Worm (Caenorhabditis elegans) whole organism, early embryonic: ENCODE measurements around the gene C34B4.3.

ENCODE experiments used
- B0310.2 ChIP-seq: sonication (generic microtip); optimal IDR thresholded peaks from 2 replicates; lab custom pipeline; 2016; ENCODE audit warnings: mild to moderate bottlenecking, missing genetic modification characterization, missing compliant biosample characterization
- F13C5.2 ChIP-seq: sonication (generic microtip); optimal IDR thresholded peaks from 2 replicates; lab custom pipeline; 2017; ENCODE audit warnings: mild to moderate bottlenecking, missing genetic modification characterization, inconsistent platforms, missing compliant biosample characterization
- aly-1 ChIP-seq: sonication (generic microtip); optimal IDR thresholded peaks from 2 replicates; lab custom pipeline; 2016; ENCODE audit warnings: missing genetic modification characterization, missing compliant biosample characterization
- ama-1 ChIP-seq: fragments of 150-350 bp; optimal IDR thresholded peaks from 2 replicates; lab custom pipeline; 2014
- ceh-13 ChIP-seq: fragments of 200-800 bp; sonication (Bioruptor generic); optimal IDR thresholded peaks from 2 replicates; lab custom pipeline; 2018; ENCODE audit warnings: mild to moderate bottlenecking, missing genetic modification characterization, missing compliant biosample characterization
- ceh-36 ChIP-seq: sonication (generic microtip); optimal IDR thresholded peaks from 2 replicates; lab custom pipeline; 2016; ENCODE audit warnings: missing genetic modification characterization, inconsistent platforms, missing compliant biosample characterization
- ets-7 ChIP-seq: sonication (generic microtip); optimal IDR thresholded peaks from 2 replicates; lab custom pipeline; 2016; ENCODE audit warnings: missing genotype, missing genetic modification characterization, missing compliant biosample characterization
- flt-1 ChIP-seq: fragments of 200-800 bp; sonication (Bioruptor generic); IDR thresholded peaks from 2 replicates; pipeline ENCODE4 v1.3.6; 2022; ENCODE audit warnings: missing genetic modification characterization, missing compliant biosample characterization
- hmbx-1 ChIP-seq: sonication (generic microtip); optimal IDR thresholded peaks from 2 replicates; lab custom pipeline; 2016; ENCODE audit warnings: mild to moderate bottlenecking, missing genetic modification characterization, missing compliant biosample characterization
- hmg-4 ChIP-seq: fragments of 200-800 bp; sonication (Bioruptor generic); optimal IDR thresholded peaks from 2 replicates; lab custom pipeline; 2018; ENCODE audit warnings: mild to moderate bottlenecking, missing genetic modification characterization, missing compliant biosample characterization
- hnd-1 ChIP-seq: sonication (generic microtip); optimal IDR thresholded peaks from 2 replicates; lab custom pipeline; 2016; ENCODE audit warnings: missing genetic modification characterization, missing compliant biosample characterization
- pes-1 ChIP-seq: fragments of 200-800 bp; sonication (Bioruptor generic); IDR thresholded peaks from 2 replicates; pipeline ENCODE4 v1.3.6; 2022; ENCODE audit warnings: missing genetic modification reagents, missing genetic modification characterization, missing compliant biosample characterization
- scrt-1 ChIP-seq: fragments of 200-800 bp; sonication (Bioruptor generic); IDR thresholded peaks from 2 replicates; pipeline ENCODE4 v1.3.6; 2022; ENCODE audit warnings: missing genetic modification characterization, missing compliant biosample characterization
- sea-1 ChIP-seq: fragments of 200-800 bp; sonication (Bioruptor generic); conservative IDR thresholded peaks from 2 replicates; pipeline ENCODE4 v1.3.6; 2022; ENCODE audit warnings: missing genetic modification characterization, missing compliant biosample characterization
- tbx-11 ChIP-seq: fragments of 200-800 bp; sonication (Bioruptor generic); IDR thresholded peaks from 2 replicates; pipeline ENCODE4 v1.3.6; 2022; ENCODE audit warnings: missing genetic modification characterization, missing compliant biosample characterization
- tbx-37 ChIP-seq: fragments of 200-800 bp; sonication (Bioruptor generic); conservative IDR thresholded peaks from 2 replicates; pipeline ENCODE4 v1.3.6; 2022; ENCODE audit warnings: missing genetic modification reagents, missing genetic modification characterization, missing compliant biosample characterization
- tra-4 ChIP-seq: sonication (generic microtip); optimal IDR thresholded peaks from 2 replicates; lab custom pipeline; 2017; ENCODE audit warnings: missing genetic modification characterization, missing compliant biosample characterization

Gene C34B4.3

DNA sequence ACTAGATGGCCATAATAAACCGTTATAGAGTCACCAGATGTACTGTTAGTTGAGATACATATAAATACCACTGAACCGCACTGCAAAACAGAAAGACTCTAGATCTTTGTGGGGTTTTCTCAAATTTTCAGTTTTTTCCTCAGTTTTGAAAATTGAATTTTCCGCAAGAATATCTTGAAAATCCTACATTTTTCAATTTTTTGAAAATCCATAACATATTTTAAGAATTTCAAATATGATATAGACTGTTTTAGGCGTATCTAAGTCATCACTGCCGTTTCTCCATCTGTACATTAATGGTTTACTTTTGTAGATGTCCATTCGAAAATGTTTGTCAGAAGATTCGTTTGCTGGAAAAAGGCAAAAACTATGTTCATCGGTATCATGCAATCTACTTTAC is 9.1 kb downstream of the C34B4.3 start, which contains the start of gene F42E8.1:
TSS of gene F42E8.1 (plus strand) at position 301 of the 400 bp plus-strand sequence.
- no peak for TF ChIP-seq B0310.2 (tag; lab: Kevin White, UChicago)
- TF ChIP-seq sea-1 (GFP tag; lab: Robert Waterston, UW): no peak
- TF ChIP-seq pes-1: no peak
- no peak for TF ChIP-seq ceh-36 (tag; lab: Kevin White, UChicago)
- no peak for TF ChIP-seq flt-1 (GFP tag; lab: Robert Waterston, UW)
- TF ChIP-seq F13C5.2 (tag; lab: Kevin White, UChicago): no peak
- TF ChIP-seq tbx-11 (GFP tag; lab: Robert Waterston, UW): no peak
- no peak for TF ChIP-seq scrt-1
- TF ChIP-seq hnd-1 (tag; lab: Kevin White, UChicago): no peak
- no peak for TF ChIP-seq tra-4 (tag; lab: Kevin White, UChicago)
- TF ChIP-seq tbx-37: no peak
- no peak for TF ChIP-seq ceh-13 (GFP tag; lab: Kevin White, UChicago)

DNA sequence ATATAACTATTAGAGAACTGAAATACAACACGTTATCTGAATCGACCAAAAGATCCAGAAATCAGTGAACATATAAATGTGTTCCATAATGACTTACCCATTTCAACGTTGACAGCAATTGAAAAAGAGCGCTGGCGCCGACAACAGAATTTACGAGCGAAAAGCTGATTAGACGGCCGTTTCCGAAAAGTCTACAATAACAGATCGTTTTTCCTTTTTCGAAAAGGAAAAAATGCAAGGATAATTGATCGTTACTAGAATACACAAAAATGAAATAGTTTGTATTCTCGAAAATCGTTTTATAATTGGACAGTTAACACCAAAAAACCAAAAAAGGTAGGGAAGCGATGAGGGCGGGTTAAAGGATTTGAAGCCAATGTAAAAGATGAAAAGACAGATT is 17.3 kb downstream of the C34B4.3 start, which contains the start of gene srr-1:
TSS of gene srr-1 (minus strand) at position 101 of the 400 bp plus-strand sequence.
- TF ChIP-seq aly-1 (no peak), scrt-1 (no peak), tra-4 (tag; lab: Kevin White, UChicago) (no peak), B0310.2 (tag; lab: Kevin White, UChicago) (no peak), pes-1 (no peak), ama-1 (lab: Kevin White, UChicago) (no peak), hnd-1 (tag; lab: Kevin White, UChicago) (no peak), tbx-11 (GFP tag; lab: Robert Waterston, UW) (no peak), F13C5.2 (tag; lab: Kevin White, UChicago) (no peak), tbx-37 (no peak), hmg-4 (GFP tag; lab: Kevin White, UChicago) (no peak), ceh-13 (GFP tag; lab: Kevin White, UChicago) (no peak), hmbx-1 (tag; lab: Kevin White, UChicago) (no peak), flt-1 (GFP tag; lab: Robert Waterston, UW) (no peak), sea-1 (GFP tag; lab: Robert Waterston, UW) (no peak), ceh-36 (tag; lab: Kevin White, UChicago) (no peak)

DNA sequence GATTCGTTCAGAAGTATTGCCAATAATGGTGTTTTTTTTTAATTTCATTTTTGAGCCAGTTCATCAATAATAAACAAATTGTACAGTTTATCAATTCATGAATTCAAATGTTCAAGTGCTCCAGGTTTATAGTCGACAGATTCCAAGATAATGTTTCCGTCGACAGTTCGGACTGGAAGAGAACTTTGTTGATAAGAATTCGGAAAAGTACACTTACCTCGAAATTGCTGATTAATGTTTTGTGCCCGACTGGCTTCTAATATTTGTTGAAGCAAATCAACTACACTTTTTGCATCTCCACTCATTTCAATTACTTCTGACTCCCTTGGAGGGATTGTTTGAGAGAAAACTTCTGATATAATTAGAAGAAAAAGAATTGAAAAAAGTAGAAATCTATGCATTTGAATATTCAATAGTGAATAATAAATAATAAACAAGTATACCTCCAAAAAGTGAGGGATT is 21.8 kb downstream of the C34B4.3 start, which contains the start of gene W07G4.8:
TSS of gene W07G4.8 (minus strand) at position 412 of the 462 bp plus-strand sequence.
- no peak for TF ChIP-seq tra-4 (tag; lab: Kevin White, UChicago)
- no peak for TF ChIP-seq B0310.2 (tag; lab: Kevin White, UChicago)
- TF ChIP-seq hnd-1 (tag; lab: Kevin White, UChicago): no peak
- no peak for TF ChIP-seq ceh-36 (tag; lab: Kevin White, UChicago)
- no peak for TF ChIP-seq aly-1
- TF ChIP-seq ets-7 (tag; lab: Kevin White, UChicago): no peak
- TF ChIP-seq sea-1 (GFP tag; lab: Robert Waterston, UW): no peak
- TF ChIP-seq scrt-1: no peak
- no peak for TF ChIP-seq tbx-37
- TF ChIP-seq tbx-11 (GFP tag; lab: Robert Waterston, UW): no peak
- TF ChIP-seq pes-1: no peak
- TF ChIP-seq F13C5.2 (tag; lab: Kevin White, UChicago): no peak
- no peak for TF ChIP-seq flt-1 (GFP tag; lab: Robert Waterston, UW)
- no peak for TF ChIP-seq hmbx-1 (tag; lab: Kevin White, UChicago)
- TF ChIP-seq hmg-4 (GFP tag; lab: Kevin White, UChicago): no peak
- TF ChIP-seq ama-1 (lab: Kevin White, UChicago): no peak
- TF ChIP-seq ceh-13 (GFP tag; lab: Kevin White, UChicago): no peak

DNA sequence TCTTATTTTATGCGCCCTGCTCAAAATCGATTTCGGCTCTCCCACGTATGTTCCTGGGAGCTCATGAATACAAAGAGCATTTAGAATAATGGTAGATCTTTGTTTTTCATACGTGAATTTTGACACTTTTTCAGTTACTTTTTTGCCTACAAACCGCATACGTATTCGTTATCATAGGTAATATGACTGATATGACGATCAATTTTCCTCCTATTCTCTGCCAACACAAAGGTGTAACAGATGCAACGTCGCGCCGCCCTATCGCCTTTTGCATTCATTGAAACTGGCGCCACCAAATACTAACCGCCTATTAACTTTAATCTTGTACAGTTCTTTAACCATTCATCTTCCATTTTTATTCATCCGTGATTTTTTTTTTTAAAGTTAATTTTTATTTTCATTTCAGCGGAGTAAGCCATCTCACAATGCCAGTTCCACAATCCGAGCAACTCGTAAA is 23.4 kb downstream of the C34B4.3 start, which contains the start of gene W07G4.5:
TSS of gene W07G4.5 (plus strand) at position 407 of the 457 bp plus-strand sequence.
- no peak for TF ChIP-seq flt-1 (GFP tag; lab: Robert Waterston, UW)
- no peak for TF ChIP-seq hmbx-1 (tag; lab: Kevin White, UChicago)
- no peak for TF ChIP-seq ceh-13 (GFP tag; lab: Kevin White, UChicago)
- no peak for TF ChIP-seq ama-1 (lab: Kevin White, UChicago)
- TF ChIP-seq aly-1: no peak

DNA sequence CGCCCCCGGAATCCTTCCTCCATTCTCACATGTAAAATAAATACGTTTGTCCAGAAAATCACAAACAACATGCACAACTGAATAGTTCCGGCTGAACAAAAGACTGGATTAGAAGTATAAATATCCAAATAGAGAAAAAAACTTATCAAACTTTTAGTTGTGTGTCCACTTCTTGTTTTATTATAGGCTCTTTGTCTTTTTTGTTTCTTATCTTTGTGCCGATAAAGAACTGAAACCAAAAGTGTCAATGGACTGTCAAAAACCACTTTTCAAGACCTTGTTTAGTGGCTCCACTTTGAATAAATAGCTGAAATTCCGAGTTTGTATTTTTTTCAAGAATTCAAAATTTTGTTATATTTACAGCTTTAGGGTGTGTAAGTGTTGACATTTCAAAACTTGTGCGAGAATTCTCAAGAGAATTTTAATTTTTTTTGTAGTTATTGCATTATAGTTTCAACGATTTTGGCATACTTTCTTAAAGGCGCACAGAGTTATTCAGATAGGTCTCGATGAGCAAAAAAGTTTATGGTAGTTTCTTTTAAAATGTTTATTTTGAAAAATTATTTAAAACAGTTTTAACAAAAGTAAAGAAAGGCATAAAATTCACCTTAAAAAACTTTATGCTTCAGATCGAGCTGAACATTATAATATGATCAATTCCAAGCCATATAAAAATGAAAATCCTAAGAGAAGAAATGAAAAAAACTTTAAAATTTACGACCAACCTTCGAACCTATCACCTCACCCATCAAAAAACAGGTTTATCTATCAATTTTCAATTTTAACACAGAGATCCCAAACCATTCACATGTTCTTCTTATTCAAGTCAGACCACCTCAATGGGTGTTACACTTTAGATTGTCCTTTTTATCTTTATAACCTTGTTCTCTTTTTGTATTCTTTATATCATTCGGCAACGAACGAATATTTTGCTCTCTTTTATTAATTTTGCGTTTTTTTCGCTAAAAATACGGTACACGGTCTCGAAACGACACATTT is 24.5 kb downstream of the C34B4.3 start:
- TF ChIP-seq hnd-1 (tag; lab: Kevin White, UChicago): no peak
- TF ChIP-seq sea-1 (GFP tag; lab: Robert Waterston, UW): no peak
- TF ChIP-seq aly-1: no peak
- TF ChIP-seq hmg-4 (GFP tag; lab: Kevin White, UChicago): no peak
- no peak for TF ChIP-seq tbx-37
- TF ChIP-seq tra-4 (tag; lab: Kevin White, UChicago): no peak
- no peak for TF ChIP-seq pes-1
- no peak for TF ChIP-seq ets-7 (tag; lab: Kevin White, UChicago)
- TF ChIP-seq B0310.2 (tag; lab: Kevin White, UChicago): no peak
- no peak for TF ChIP-seq tbx-11 (GFP tag; lab: Robert Waterston, UW)
- TF ChIP-seq ama-1 (lab: Kevin White, UChicago): no peak
- TF ChIP-seq ceh-13 (GFP tag; lab: Kevin White, UChicago): no peak
- TF ChIP-seq hmbx-1 (tag; lab: Kevin White, UChicago): no peak
- no peak for TF ChIP-seq scrt-1
- TF ChIP-seq ceh-36 (tag; lab: Kevin White, UChicago): no peak
- TF ChIP-seq flt-1 (GFP tag; lab: Robert Waterston, UW): no peak
- no peak for TF ChIP-seq F13C5.2 (tag; lab: Kevin White, UChicago)

DNA sequence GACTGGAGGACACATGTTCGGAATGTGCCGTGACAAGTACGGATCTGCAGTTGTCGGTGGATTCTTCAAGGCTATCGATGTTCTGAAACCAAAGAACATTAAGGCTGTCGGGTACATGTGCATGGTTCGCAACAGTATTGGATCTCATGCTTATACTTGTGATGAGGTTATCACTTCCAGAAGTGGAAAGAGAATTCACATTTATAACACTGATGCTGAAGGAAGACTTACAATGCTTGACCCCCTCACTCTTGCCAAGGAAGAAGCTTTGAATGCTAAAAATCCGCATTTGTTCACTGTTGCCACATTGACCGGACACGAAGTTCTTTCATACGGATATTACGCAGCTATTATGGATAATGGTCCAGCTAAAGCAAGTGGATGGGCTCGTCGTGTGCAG is 25.9 kb downstream of the C34B4.3 start:
- TF ChIP-seq tra-4 (tag; lab: Kevin White, UChicago): no peak
- TF ChIP-seq hmg-4 (GFP tag; lab: Kevin White, UChicago): no peak
- TF ChIP-seq aly-1: no peak
- TF ChIP-seq B0310.2 (tag; lab: Kevin White, UChicago): no peak
- no peak for TF ChIP-seq tbx-11 (GFP tag; lab: Robert Waterston, UW)
- no peak for TF ChIP-seq scrt-1
- no peak for TF ChIP-seq hmbx-1 (tag; lab: Kevin White, UChicago)
- no peak for TF ChIP-seq F13C5.2 (tag; lab: Kevin White, UChicago)
- TF ChIP-seq tbx-37: no peak
- no peak for TF ChIP-seq ets-7 (tag; lab: Kevin White, UChicago)
- TF ChIP-seq ceh-13 (GFP tag; lab: Kevin White, UChicago): no peak
- no peak for TF ChIP-seq sea-1 (GFP tag; lab: Robert Waterston, UW)
- TF ChIP-seq hnd-1 (tag; lab: Kevin White, UChicago): no peak
- TF ChIP-seq ama-1 (lab: Kevin White, UChicago): no peak
- no peak for TF ChIP-seq ceh-36 (tag; lab: Kevin White, UChicago)
- TF ChIP-seq flt-1 (GFP tag; lab: Robert Waterston, UW): no peak
- TF ChIP-seq pes-1: no peak
